Fruit fly (Drosophila melanogaster): ENCODE measurements around the gene ash2.

ash2 gene

DNA sequence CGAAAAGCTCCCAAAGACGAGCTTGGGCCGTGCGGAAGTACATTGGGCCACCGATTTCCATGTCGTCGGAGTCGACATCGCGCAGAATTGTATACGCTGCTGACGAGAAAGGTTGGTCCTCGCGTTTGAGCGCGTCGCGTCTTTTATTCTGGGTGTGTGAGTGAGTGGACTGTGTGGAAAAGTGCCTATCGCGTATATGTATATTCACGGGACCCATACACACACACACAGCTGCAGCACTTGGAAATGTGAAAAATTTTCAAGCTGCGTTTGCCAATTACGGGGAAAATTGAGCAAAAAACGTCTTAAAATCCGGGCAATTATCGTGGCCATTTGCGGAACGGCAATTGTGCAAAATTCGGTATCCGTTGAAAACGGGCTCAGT lies 12.5 kb downstream of the ash2 start, which contains the start of gene slo:
slo (plus strand) TSS at position 80 of the 385 bp plus-strand sequence.
- TF ChIP-seq cic (GFP tag; optimal IDR thresholded peaks at IDR 0.05): no peak
- no peak for TF ChIP-seq Hr96 (GFP tag; optimal IDR thresholded peaks at IDR 0.05)
- TF ChIP-seq kay (GFP tag; ENCODE audit: borderline replicate concordance): no peak
- no peak for TF ChIP-seq CG7101 (tag; optimal IDR thresholded peaks at IDR 0.05)
- no peak for TF ChIP-seq CG14711 (tag; optimal IDR thresholded peaks at IDR 0.05)
- TF ChIP-seq Clk (GFP tag; optimal IDR thresholded peaks at IDR 0.05): no peak
- no peak for TF ChIP-seq Crg-1 (GFP tag; optimal IDR thresholded peaks at IDR 0.05)
- no peak for TF ChIP-seq CG5204 (GFP tag; optimal IDR thresholded peaks at IDR 0.05)
- no peak for TF ChIP-seq Mnt (GFP tag; optimal IDR thresholded peaks at IDR 0.05)
- TF ChIP-seq pad (GFP tag; optimal IDR thresholded peaks at IDR 0.05): no peak
- no peak for TF ChIP-seq ovo (GFP tag; optimal IDR thresholded peaks at IDR 0.05)
- no peak for TF ChIP-seq CG7045 (GFP tag; optimal IDR thresholded peaks at IDR 0.05)
- TF ChIP-seq toe (GFP tag; optimal IDR thresholded peaks at IDR 0.05): no peak
- no peak for TF ChIP-seq CG12768 (GFP tag; optimal IDR thresholded peaks at IDR 0.05)
- no peak for TF ChIP-seq CG1620 (GFP tag; optimal IDR thresholded peaks at IDR 0.05)

DNA sequence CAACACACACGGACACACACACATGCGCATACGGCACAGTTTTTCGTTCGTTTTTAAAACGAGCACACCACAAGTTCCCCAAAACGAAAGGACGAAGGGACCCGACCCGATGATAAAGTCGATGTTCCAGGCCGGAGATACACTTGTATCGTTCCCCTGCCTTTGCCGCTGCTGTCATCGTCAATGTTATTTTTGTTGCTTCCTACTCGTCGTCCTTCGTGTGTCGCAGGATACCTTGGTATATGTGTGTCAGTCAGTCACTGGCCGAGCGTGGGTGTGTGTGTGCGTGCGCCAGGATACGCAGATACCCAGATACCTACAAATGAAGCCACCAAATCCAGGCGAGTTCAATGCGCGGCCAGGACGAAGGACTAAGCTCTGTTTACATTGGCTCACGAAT lies 13.1 kb downstream of the ash2 start:
- TF ChIP-seq CG7045 (GFP tag; optimal IDR thresholded peaks at IDR 0.05) (no peak), Crg-1 (GFP tag; optimal IDR thresholded peaks at IDR 0.05) (no peak), pad (GFP tag; optimal IDR thresholded peaks at IDR 0.05) (no peak), cnc (optimal IDR thresholded peaks at IDR 0.05) (no peak), bab1 (GFP tag; optimal IDR thresholded peaks at IDR 0.05) (no peak), CG7101 (tag; optimal IDR thresholded peaks at IDR 0.05) (no peak), CG1620 (GFP tag; optimal IDR thresholded peaks at IDR 0.05) (no peak), CG14711 (tag; optimal IDR thresholded peaks at IDR 0.05) (no peak), CG12768 (GFP tag; optimal IDR thresholded peaks at IDR 0.05) (no peak), CG33017 (tag; optimal IDR thresholded peaks at IDR 0.05) (no peak), toe (GFP tag; optimal IDR thresholded peaks at IDR 0.05) (no peak), cic (GFP tag; optimal IDR thresholded peaks at IDR 0.05) (no peak), Mnt (GFP tag; optimal IDR thresholded peaks at IDR 0.05) (no peak)

DNA sequence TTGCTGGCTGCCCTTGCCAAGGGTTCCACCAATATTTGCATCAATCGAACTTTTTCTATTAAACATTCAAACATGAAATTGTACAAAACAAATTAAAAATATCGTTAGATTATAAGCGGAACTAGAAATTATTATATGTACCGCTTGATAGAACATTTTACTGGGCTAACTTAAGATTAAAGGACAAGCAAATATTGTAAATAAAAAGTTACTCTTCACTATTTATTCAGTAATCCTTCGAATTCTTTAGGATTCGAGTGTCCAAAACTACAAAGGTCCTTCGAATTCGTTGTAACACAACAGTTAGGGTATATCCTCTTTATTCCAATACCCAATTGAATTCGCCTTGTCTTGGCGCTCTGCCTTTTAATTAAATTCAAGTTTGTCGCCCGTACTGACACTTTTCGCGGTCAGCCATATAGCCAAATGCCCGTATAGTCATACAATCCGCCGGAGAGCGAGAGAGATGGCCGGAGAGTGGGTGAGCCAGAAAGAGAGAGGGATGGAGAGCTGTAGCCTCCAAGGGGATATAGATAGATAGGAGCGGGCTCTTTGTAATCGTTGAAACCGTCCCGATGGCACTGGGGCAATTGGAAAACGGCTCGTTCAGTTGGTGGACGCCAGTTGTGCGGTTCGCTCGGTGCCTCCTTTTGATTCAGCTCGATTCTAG lies 17.7 kb downstream of the ash2 start:
- TF ChIP-seq CG33017 (tag; optimal IDR thresholded peaks at IDR 0.05) (no peak), Crg-1 (GFP tag; optimal IDR thresholded peaks at IDR 0.05) (no peak), Mnt (GFP tag; optimal IDR thresholded peaks at IDR 0.05) (no peak), CG5204 (GFP tag; optimal IDR thresholded peaks at IDR 0.05) (no peak), toe (GFP tag; optimal IDR thresholded peaks at IDR 0.05) (no peak), CG12768 (GFP tag; optimal IDR thresholded peaks at IDR 0.05) (no peak), cic (GFP tag; optimal IDR thresholded peaks at IDR 0.05) (no peak), tj (GFP tag; optimal IDR thresholded peaks at IDR 0.05) (no peak), Clk (GFP tag; optimal IDR thresholded peaks at IDR 0.05) (no peak), pad (GFP tag; optimal IDR thresholded peaks at IDR 0.05) (no peak), kay (GFP tag; ENCODE audit: borderline replicate concordance) (no peak), CG14711 (tag; optimal IDR thresholded peaks at IDR 0.05) (no peak), CG7101 (tag; optimal IDR thresholded peaks at IDR 0.05) (no peak), ovo (GFP tag; optimal IDR thresholded peaks at IDR 0.05) (no peak), CG11617 (GFP tag; optimal IDR thresholded peaks at IDR 0.05) (no peak), bab1 (GFP tag; optimal IDR thresholded peaks at IDR 0.05) (no peak), CG1620 (GFP tag; optimal IDR thresholded peaks at IDR 0.05) (no peak), cnc (optimal IDR thresholded peaks at IDR 0.05) (no peak), Hr96 (GFP tag; optimal IDR thresholded peaks at IDR 0.05) (no peak)

DNA sequence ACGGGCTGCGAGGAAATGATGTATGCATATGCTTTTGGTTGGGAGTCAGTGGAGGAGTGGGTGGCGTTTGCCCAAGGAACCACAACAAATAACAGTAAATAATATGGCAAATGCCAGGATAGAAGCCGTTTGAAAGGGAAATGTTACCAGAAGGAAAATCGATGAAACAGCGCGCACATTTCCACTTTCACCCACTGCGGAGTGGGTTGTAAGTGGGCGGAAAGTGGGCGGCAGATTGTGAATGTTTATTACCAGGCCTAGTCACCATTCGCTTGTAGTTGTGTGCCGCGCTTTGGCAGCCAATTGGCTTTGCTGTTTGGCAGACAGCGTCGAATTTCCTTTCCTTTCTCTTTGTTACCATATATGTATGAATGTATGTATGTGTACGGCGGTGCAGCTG lies 21.7 kb downstream of the ash2 start:
- TF ChIP-seq bab1 (GFP tag; optimal IDR thresholded peaks at IDR 0.05) (no peak), CG7045 (GFP tag; optimal IDR thresholded peaks at IDR 0.05) (no peak)

DNA sequence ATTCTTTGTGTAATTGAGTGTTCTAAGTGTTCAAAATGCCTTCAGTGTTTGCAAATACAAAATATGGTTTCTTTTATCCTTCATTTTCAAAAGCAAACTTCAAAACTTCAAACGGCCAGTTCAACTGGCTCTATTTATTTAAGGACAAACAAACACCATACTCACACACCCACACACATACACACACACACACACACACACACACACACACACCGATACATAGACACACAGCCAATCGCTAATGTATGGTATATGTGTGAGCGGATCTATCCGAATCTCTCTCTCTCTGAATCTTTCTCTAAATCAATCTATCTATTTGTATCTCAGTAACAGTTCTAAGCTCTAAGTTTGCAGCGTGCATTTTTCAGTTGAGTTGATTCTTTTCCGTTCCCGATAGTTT lies 42.9 kb downstream of the ash2 start:
- TF ChIP-seq CG12768 (GFP tag; optimal IDR thresholded peaks at IDR 0.05) (no peak), Mnt (GFP tag; optimal IDR thresholded peaks at IDR 0.05) (no peak), cnc (optimal IDR thresholded peaks at IDR 0.05) (no peak), CG11617 (GFP tag; optimal IDR thresholded peaks at IDR 0.05) (no peak), CG7101 (tag; optimal IDR thresholded peaks at IDR 0.05) (no peak), CG5204 (GFP tag; optimal IDR thresholded peaks at IDR 0.05) (no peak), Crg-1 (GFP tag; optimal IDR thresholded peaks at IDR 0.05) (no peak), kay (GFP tag; ENCODE audit: borderline replicate concordance) (no peak), CG1620 (GFP tag; optimal IDR thresholded peaks at IDR 0.05) (no peak), toe (GFP tag; optimal IDR thresholded peaks at IDR 0.05) (no peak), pad (GFP tag; optimal IDR thresholded peaks at IDR 0.05) (no peak)

DNA sequence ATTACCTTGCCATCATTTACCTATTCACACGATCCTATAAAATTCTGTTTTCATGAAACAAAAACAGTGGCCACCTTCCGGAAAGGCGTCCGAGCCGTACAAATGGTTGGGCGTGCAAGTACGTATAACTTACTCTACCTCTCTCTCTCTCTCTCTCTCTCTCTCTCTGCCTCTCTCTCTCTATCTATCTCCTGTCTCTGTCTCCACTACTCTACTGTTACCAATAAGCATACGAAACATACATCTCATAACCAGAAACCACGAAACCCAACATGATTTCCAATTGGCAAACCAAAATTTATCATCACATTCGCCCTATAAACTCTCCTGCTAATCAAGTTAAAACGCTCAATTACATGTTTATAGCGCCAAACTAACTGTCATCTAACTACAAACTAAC lies 49.4 kb downstream of the ash2 start:
- no peak for TF ChIP-seq CG1620 (GFP tag; optimal IDR thresholded peaks at IDR 0.05)
- no peak for TF ChIP-seq kay (GFP tag; ENCODE audit: borderline replicate concordance)
- no peak for TF ChIP-seq bab1 (GFP tag; optimal IDR thresholded peaks at IDR 0.05)
- TF ChIP-seq Crg-1 (GFP tag; optimal IDR thresholded peaks at IDR 0.05): no peak
- TF ChIP-seq tj (GFP tag; optimal IDR thresholded peaks at IDR 0.05): no peak
- TF ChIP-seq CG7101 (tag; optimal IDR thresholded peaks at IDR 0.05): no peak
- no peak for TF ChIP-seq CG5204 (GFP tag; optimal IDR thresholded peaks at IDR 0.05)
- TF ChIP-seq Hr96 (GFP tag; optimal IDR thresholded peaks at IDR 0.05): no peak
- TF ChIP-seq CG7045 (GFP tag; optimal IDR thresholded peaks at IDR 0.05): no peak
- TF ChIP-seq Clk (GFP tag; optimal IDR thresholded peaks at IDR 0.05): no peak
- TF ChIP-seq cnc (optimal IDR thresholded peaks at IDR 0.05): no peak
